Worm (Caenorhabditis elegans): Measurements from ENCODE around the gene cyp-35B1.

DNA sequence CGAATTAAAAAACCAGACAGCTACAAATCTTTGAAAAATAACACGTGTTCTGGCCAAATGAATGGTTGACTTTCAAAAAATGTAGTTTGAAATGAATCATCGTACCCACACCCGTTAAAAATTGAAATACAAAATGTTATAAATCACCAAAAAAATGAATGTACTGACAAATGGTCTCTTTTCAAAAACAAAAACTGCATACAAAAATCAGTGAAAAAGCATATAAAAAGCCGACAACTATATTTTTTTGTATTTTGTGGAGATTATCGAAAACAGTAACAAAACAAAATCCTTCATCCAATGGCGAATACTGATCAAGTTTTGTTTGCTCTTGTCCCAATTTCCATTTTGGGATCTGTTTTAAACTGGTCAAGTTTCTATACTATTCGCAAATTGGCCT, 19.5 kb upstream of the cyp-35B1 start, which contains the start of gene srx-66:
- no peak for TF ChIP-seq him-1 (tag; optimal IDR thresholded peaks at IDR 0.05)
- no peak for TF ChIP-seq W03F9.2 (tag; optimal IDR thresholded peaks at IDR 0.05)
- TF ChIP-seq dao-5 (tag; optimal IDR thresholded peaks at IDR 0.05), result no peak

Data from whole organism, L4/young adult.